Fruit fly (Drosophila melanogaster) whole organism, embryonic: ENCODE measurements around the gene CG4020.

Experiments
- Atf6 ChIP-seq: fragments of 200-800 bp; sonication (Bioruptor generic); IDR thresholded peaks from 2 replicates; pipeline ENCODE4 v1.3.6; 2022; ENCODE audit warnings: missing biosample characterization, missing genetic modification characterization
- C15 ChIP-seq: fragments of 200-800 bp; sonication (Bioruptor generic); IDR thresholded peaks from 3 replicates; pipeline ENCODE4 v1.3.6; 2022; ENCODE audit warnings: missing biosample characterization, missing genetic modification characterization
- CG10274 ChIP-seq: fragments of 200-800 bp; sonication (Bioruptor generic); optimal IDR thresholded peaks from 3 replicates; lab custom pipeline; 2017; ENCODE audit warnings: missing biosample characterization, mild to moderate bottlenecking, missing genetic modification characterization
- CG11247 ChIP-seq: fragments of 200-800 bp; sonication (Bioruptor generic); IDR thresholded peaks from 2 replicates; pipeline ENCODE4 v1.3.6; 2022; ENCODE audit warnings: missing biosample characterization, missing genetic modification characterization
- CG13296 ChIP-seq: fragments of 200-800 bp; sonication (Bioruptor generic); optimal IDR thresholded peaks from 3 replicates; lab custom pipeline; 2018; ENCODE audit warnings: missing biosample characterization, mild to moderate bottlenecking, missing genetic modification characterization
- CG13624 ChIP-seq: fragments of 200-800 bp; sonication (Bioruptor generic); optimal IDR thresholded peaks from 2 replicates; lab custom pipeline; 2016; ENCODE audit warnings: missing biosample characterization, missing genetic modification characterization
- CG15696 ChIP-seq: fragments of 200-800 bp; sonication (Bioruptor generic); optimal IDR thresholded peaks from 2 replicates; lab custom pipeline; 2019; ENCODE audit warnings: missing biosample characterization, mild to moderate bottlenecking, missing genetic modification characterization, moderate library complexity
- CG16813 ChIP-seq: fragments of 200-800 bp; sonication (Bioruptor generic); IDR thresholded peaks from 3 replicates; pipeline ENCODE4 v1.3.6; 2022; ENCODE audit warnings: missing biosample characterization, missing genetic modification characterization; ENCODE audit not compliant: partially characterized antibody
- CG18619 ChIP-seq: fragments of 200-800 bp; sonication (Bioruptor generic); optimal IDR thresholded peaks from 3 replicates; lab custom pipeline; 2017; ENCODE audit warnings: missing biosample characterization, mild to moderate bottlenecking, missing genetic modification characterization
- CG2875 ChIP-seq: fragments of 200-800 bp; sonication (Bioruptor generic); optimal IDR thresholded peaks from 2 replicates; lab custom pipeline; 2017; ENCODE audit warnings: missing biosample characterization, mild to moderate bottlenecking, missing genetic modification characterization, missing genetic modification reagents
- CG32767 ChIP-seq: fragments of 200-800 bp; sonication (Bioruptor generic); IDR thresholded peaks from 2 replicates; pipeline ENCODE4 v1.3.6; 2022; ENCODE audit warnings: missing biosample characterization, missing genetic modification characterization
- CG3726 ChIP-seq: fragments of 200-800 bp; sonication (Bioruptor generic); IDR thresholded peaks from 3 replicates; pipeline ENCODE4, ENCODE4 v1.3.6; 2022; ENCODE audit warnings: missing biosample characterization, missing genetic modification characterization
- CG4282 ChIP-seq: fragments of 200-800 bp; sonication (Bioruptor generic); optimal IDR thresholded peaks from 2 replicates; lab custom pipeline; 2016; ENCODE audit warnings: missing biosample characterization, missing genetic modification characterization
- CG6175 ChIP-seq: fragments of 200-800 bp; sonication (Bioruptor generic); IDR thresholded peaks from 3 replicates; pipeline ENCODE4 v1.3.6; 2022; ENCODE audit warnings: missing biosample characterization, missing genetic modification characterization
- CG6791 ChIP-seq: fragments of 200-800 bp; sonication (Bioruptor generic); IDR thresholded peaks from 3 replicates; pipeline ENCODE4 v1.3.6; 2022; ENCODE audit warnings: missing biosample characterization, missing genetic modification characterization; ENCODE audit not compliant: partially characterized antibody
- CG7745 ChIP-seq: fragments of 200-800 bp; sonication (Bioruptor generic); optimal IDR thresholded peaks from 2 replicates; lab custom pipeline; 2018; ENCODE audit warnings: missing biosample characterization, mild to moderate bottlenecking, missing genetic modification characterization, moderate library complexity
- CG7839 ChIP-seq: fragments of 200-800 bp; sonication (Bioruptor generic); optimal IDR thresholded peaks from 3 replicates; lab custom pipeline; 2018; ENCODE audit warnings: missing biosample characterization, mild to moderate bottlenecking, missing genetic modification characterization, moderate library complexity
- CG8944 ChIP-seq: fragments of 200-800 bp; sonication (Bioruptor generic); optimal IDR thresholded peaks from 3 replicates; lab custom pipeline; 2016; ENCODE audit warnings: missing biosample characterization, missing genetic modification characterization
- CoRest ChIP-seq: fragments of 200-800 bp; sonication (Bioruptor generic); optimal IDR thresholded peaks from 3 replicates; lab custom pipeline; 2018; ENCODE audit warnings: missing biosample characterization, mild to moderate bottlenecking, missing genetic modification characterization, moderate library complexity
- D19B ChIP-seq: fragments of 200-800 bp; sonication (Bioruptor generic); optimal IDR thresholded peaks from 2 replicates; lab custom pipeline; 2017; ENCODE audit warnings: missing biosample characterization, mild to moderate bottlenecking, missing genetic modification characterization
- Drgx ChIP-seq: fragments of 200-800 bp; sonication (Bioruptor generic); IDR thresholded peaks from 2 replicates; pipeline ENCODE4 v1.3.6; 2022; ENCODE audit warnings: missing biosample characterization, missing genetic modification characterization
- E2f2 ChIP-seq: fragments of 200-800 bp; sonication (Bioruptor generic); IDR thresholded peaks from 2 replicates; pipeline ENCODE4 v1.3.6; 2022; ENCODE audit warnings: missing biosample characterization, missing genetic modification characterization
- Ets97D ChIP-seq: fragments of 200-800 bp; sonication (Bioruptor generic); optimal IDR thresholded peaks from 3 replicates; lab custom pipeline; 2016; ENCODE audit warnings: missing biosample characterization, missing genetic modification characterization
- HLH4C ChIP-seq: fragments of 200-800 bp; sonication (Bioruptor generic); IDR thresholded peaks from 3 replicates; pipeline ENCODE4 v1.3.6; 2022; ENCODE audit warnings: missing biosample characterization, missing genetic modification characterization; ENCODE audit not compliant: partially characterized antibody
- Hmr ChIP-seq: fragments of 200-800 bp; sonication (Bioruptor generic); optimal IDR thresholded peaks from 3 replicates; lab custom pipeline; 2017; ENCODE audit warnings: mild to moderate bottlenecking, missing biosample characterization, missing genetic modification reagents, missing genetic modification characterization
- Lim3 ChIP-seq: fragments of 200-800 bp; sonication (Bioruptor generic); IDR thresholded peaks from 2 replicates; pipeline ENCODE4 v1.3.6; 2022; ENCODE audit warnings: missing biosample characterization, missing genetic modification characterization
- MESR4 ChIP-seq: fragments of 200-800 bp; sonication (Bioruptor generic); optimal IDR thresholded peaks from 2 replicates; lab custom pipeline; 2018; ENCODE audit warnings: missing biosample characterization, mild to moderate bottlenecking, missing genetic modification characterization, moderate library complexity
- NFAT ChIP-seq: fragments of 200-800 bp; sonication (Bioruptor generic); IDR thresholded peaks from 2 replicates; pipeline ENCODE4 v1.3.6; 2022; ENCODE audit warnings: missing biosample characterization, missing genetic modification characterization
- NfI ChIP-seq: fragments of 200-800 bp; sonication (Bioruptor generic); optimal IDR thresholded peaks from 3 replicates; lab custom pipeline; 2018; ENCODE audit warnings: missing biosample characterization, mild to moderate bottlenecking, missing genetic modification characterization, moderate library complexity
- Oaz ChIP-seq: fragments of 200-800 bp; sonication (Bioruptor generic); IDR thresholded peaks from 2 replicates; pipeline ENCODE4 v1.3.6; 2022; ENCODE audit warnings: missing biosample characterization, missing genetic modification characterization
- Oli ChIP-seq: fragments of 200-800 bp; sonication (Bioruptor generic); optimal IDR thresholded peaks from 2 replicates; lab custom pipeline; 2018; ENCODE audit warnings: missing biosample characterization, mild to moderate bottlenecking, missing genetic modification characterization, moderate library complexity
- Ptx1 ChIP-seq: fragments of 200-800 bp; sonication (Bioruptor generic); IDR thresholded peaks from 2 replicates; pipeline ENCODE4 v1.3.6; 2022; ENCODE audit warnings: missing biosample characterization, missing genetic modification characterization
- Scr ChIP-seq: fragments of 200-800 bp; sonication (Bioruptor generic); IDR thresholded peaks from 2 replicates; pipeline ENCODE4 v1.3.6; 2022; ENCODE audit warnings: missing biosample characterization, missing genetic modification characterization; ENCODE audit not compliant: partially characterized antibody
- Ssrp ChIP-seq: fragments of 200-800 bp; sonication (Bioruptor generic); optimal IDR thresholded peaks from 2 replicates; lab custom pipeline; 2018; ENCODE audit warnings: missing biosample characterization, mild to moderate bottlenecking, missing genetic modification characterization, moderate library complexity
- TFAM ChIP-seq: fragments of 200-800 bp; sonication (Bioruptor generic); optimal IDR thresholded peaks from 2 replicates; lab custom pipeline; 2017; ENCODE audit warnings: missing biosample characterization, missing genetic modification characterization, inconsistent platforms
- Xbp1 ChIP-seq: fragments of 200-800 bp; sonication (Bioruptor generic); optimal IDR thresholded peaks from 3 replicates; lab custom pipeline; 2016; ENCODE audit warnings: missing biosample characterization, mild to moderate bottlenecking, missing genetic modification characterization
- bsh ChIP-seq, 2 experiments: fragments of 200-800 bp; sonication (Bioruptor generic); optimal IDR thresholded peaks; 2 replicates each; lab custom pipeline; 2017 to 2018; ENCODE audit warnings: mild to moderate bottlenecking in 2 of 2, missing biosample characterization in 2 of 2, missing genetic modification characterization in 2 of 2, moderate library complexity in 1 of 2
- en ChIP-seq: fragments of 200-800 bp; sonication (Bioruptor generic); optimal IDR thresholded peaks from 2 replicates; lab custom pipeline; 2016; ENCODE audit warnings: missing biosample characterization, missing genetic modification characterization
- gem ChIP-seq: fragments of 200-800 bp; sonication (Bioruptor generic); optimal IDR thresholded peaks from 2 replicates; lab custom pipeline; 2019; ENCODE audit warnings: missing biosample characterization, mild to moderate bottlenecking, missing genetic modification characterization, moderate library complexity
- gfzf ChIP-seq: fragments of 200-800 bp; sonication (Bioruptor generic); optimal IDR thresholded peaks from 2 replicates; lab custom pipeline; 2016; ENCODE audit warnings: missing biosample characterization, mild to moderate bottlenecking, missing genetic modification characterization, moderate library complexity
- gsb ChIP-seq: fragments of 200-800 bp; sonication (Bioruptor generic); IDR thresholded peaks from 2 replicates; pipeline ENCODE4 v1.3.6; 2022; ENCODE audit warnings: missing biosample characterization, missing genetic modification characterization
- ken ChIP-seq: fragments of 200-800 bp; sonication (Bioruptor generic); IDR thresholded peaks from 3 replicates; pipeline ENCODE4 v1.3.6; 2022; ENCODE audit warnings: missing biosample characterization, missing genetic modification characterization
- mld ChIP-seq: fragments of 200-800 bp; sonication (Bioruptor generic); IDR thresholded peaks from 3 replicates; pipeline ENCODE4 v1.3.6; 2022; ENCODE audit warnings: missing biosample characterization, missing genetic modification characterization; ENCODE audit not compliant: partially characterized antibody
- nerfin-2 ChIP-seq: fragments of 200-800 bp; sonication (Bioruptor generic); IDR thresholded peaks from 2 replicates; pipeline ENCODE4 v1.3.6; 2022; ENCODE audit warnings: missing biosample characterization, missing genetic modification characterization; ENCODE audit not compliant: partially characterized antibody
- phol ChIP-seq: fragments of 200-800 bp; sonication (Bioruptor generic); optimal IDR thresholded peaks from 3 replicates; lab custom pipeline; 2018; ENCODE audit warnings: missing biosample characterization, mild to moderate bottlenecking, missing genetic modification characterization, moderate library complexity
- ro ChIP-seq: fragments of 200-800 bp; sonication (Bioruptor generic); IDR thresholded peaks from 2 replicates; pipeline ENCODE4 v1.3.6; 2022; ENCODE audit warnings: missing biosample characterization, missing genetic modification characterization
- slbo ChIP-seq: fragments of 200-800 bp; sonication (Bioruptor generic); IDR thresholded peaks from 2 replicates; pipeline ENCODE4 v1.3.6; 2022; ENCODE audit warnings: missing biosample characterization, missing genetic modification characterization
- sob ChIP-seq: fragments of 200-800 bp; sonication (Bioruptor generic); IDR thresholded peaks from 2 replicates; pipeline ENCODE4 v1.3.6; 2022; ENCODE audit warnings: missing biosample characterization, missing genetic modification characterization
- ttk ChIP-seq: fragments of 200-800 bp; sonication (Bioruptor generic); IDR thresholded peaks from 2 replicates; pipeline ENCODE4 v2.1.2; 2022; ENCODE audit warnings: missing biosample characterization, missing genetic modification characterization
- vfl ChIP-seq: fragments of 200-800 bp; sonication (Bioruptor generic); optimal IDR thresholded peaks from 2 replicates; lab custom pipeline; 2016; ENCODE audit warnings: missing biosample characterization, missing genetic modification characterization

CG4020 gene

dm6 chrX:5873164-5873563, 32.4 kb upstream of the CG4020 start, which contains the start of gene GAA1 (continued):
- TF ChIP-seq gfzf = no peak
- TF ChIP-seq mld (GFP tag; lab: Robert Waterston, UW) = peak; percentile 96
- peak; percentile 83 for TF ChIP-seq CG16813 (GFP tag; lab: Robert Waterston, UW)
- no peak for TF ChIP-seq CG11247 (GFP tag; lab: Robert Waterston, UW)
- TF ChIP-seq CG6175 (GFP tag; lab: Robert Waterston, UW) = no peak
- TF ChIP-seq Xbp1 (GFP tag; lab: Kevin White, UChicago) = peak; percentile 20
- no peak for TF ChIP-seq ken (GFP tag; lab: Robert Waterston, UW)

dm6 chrX:5876584-5876983, 29.0 kb upstream of the CG4020 start, which contains the start of gene mof:
Gene mof (minus strand): TSS chrX:5876853.
- TF ChIP-seq HLH4C (GFP tag; lab: Robert Waterston, UW) = peak; percentile 87
- TF ChIP-seq gem (tag; lab: Kevin White, UChicago) = no peak
- no peak for TF ChIP-seq bsh (GFP tag; optimal IDR thresholded peaks at IDR 0.05; lab: Kevin White, UChicago)
- TF ChIP-seq slbo (GFP tag; lab: Robert Waterston, UW) = no peak
- TF ChIP-seq CG10274 (GFP tag; lab: Kevin White, UChicago) = no peak
- TF ChIP-seq CG2875 (GFP tag; lab: Kevin White, UChicago) = no peak
- no peak for TF ChIP-seq CG13296 (GFP tag; lab: Kevin White, UChicago)
- TF ChIP-seq CG6791 = peak; percentile 79
- no peak for TF ChIP-seq CG32767
- TF ChIP-seq CoRest (tag; lab: Kevin White, UChicago) = no peak
- TF ChIP-seq phol (tag; lab: Kevin White, UChicago) = peak; percentile 38
- TF ChIP-seq Oaz (GFP tag; lab: Robert Waterston, UW) = no peak
- TF ChIP-seq TFAM = no peak
- no peak for TF ChIP-seq C15 (GFP tag; lab: Robert Waterston, UW)
- TF ChIP-seq Lim3 (GFP tag; lab: Robert Waterston, UW) = no peak
- TF ChIP-seq Drgx (GFP tag; lab: Robert Waterston, UW) = no peak
- TF ChIP-seq en (GFP tag; lab: Kevin White, UChicago) = no peak
- TF ChIP-seq NFAT (GFP tag; lab: Robert Waterston, UW) = no peak
- TF ChIP-seq ro (GFP tag; lab: Robert Waterston, UW) = no peak
- TF ChIP-seq E2f2 (GFP tag; lab: Robert Waterston, UW) = peak; percentile 88
- TF ChIP-seq Ssrp (tag; lab: Kevin White, UChicago) = no peak
- TF ChIP-seq D19B (GFP tag; lab: Kevin White, UChicago) = no peak
- TF ChIP-seq CG4282 (GFP tag; lab: Kevin White, UChicago) = no peak
- TF ChIP-seq NfI (GFP tag; lab: Kevin White, UChicago) = no peak
- no peak for TF ChIP-seq CG8944 (GFP tag; lab: Kevin White, UChicago)
- TF ChIP-seq gsb (GFP tag; lab: Robert Waterston, UW) = no peak
- TF ChIP-seq sob (GFP tag; lab: Robert Waterston, UW) = no peak
- TF ChIP-seq CG7839 (tag; lab: Kevin White, UChicago) = no peak
- TF ChIP-seq Ets97D = peak; percentile 25
- TF ChIP-seq Scr (GFP tag; lab: Robert Waterston, UW) = peak; percentile 75
- no peak for TF ChIP-seq Ptx1 (GFP tag; lab: Robert Waterston, UW)
- no peak for TF ChIP-seq Hmr (GFP tag; lab: Kevin White, UChicago)
- no peak for TF ChIP-seq Oli (tag; lab: Kevin White, UChicago)
- TF ChIP-seq vfl (GFP tag; lab: Kevin White, UChicago) = no peak
- TF ChIP-seq CG13624 (GFP tag; lab: Kevin White, UChicago) = no peak
- TF ChIP-seq nerfin-2 (GFP tag; lab: Robert Waterston, UW) = peak; percentile 86
- TF ChIP-seq CG7745 (tag; lab: Kevin White, UChicago) = no peak
- no peak for TF ChIP-seq gfzf
- TF ChIP-seq ttk = no peak
- TF ChIP-seq CG3726 (GFP tag; lab: Robert Waterston, UW) = no peak
- TF ChIP-seq CG18619 (GFP tag; lab: Kevin White, UChicago) = no peak
- no peak for TF ChIP-seq CG15696 (tag; lab: Kevin White, UChicago)
- peak; percentile 59 for TF ChIP-seq MESR4 (GFP tag; lab: Kevin White, UChicago)
- TF ChIP-seq Atf6 (GFP tag; lab: Robert Waterston, UW) = no peak
